Fruit fly (Drosophila melanogaster) whole organism, embryonic: ENCODE results near the gene CG13063.

ENCODE experiments used
- Aef1 ChIP-seq: fragments of 200-800 bp; sonication (Bioruptor generic); IDR thresholded peaks from 3 replicates; pipeline ENCODE4 v1.3.6; 2022; ENCODE audit warnings: missing biosample characterization, missing genetic modification characterization
- Atf3 ChIP-seq: fragments of 200-800 bp; sonication (Bioruptor generic); optimal IDR thresholded peaks from 3 replicates; lab custom pipeline; 2016; ENCODE audit warnings: missing biosample characterization, missing genetic modification characterization
- Bdp1 ChIP-seq: fragments of 200-800 bp; sonication (Bioruptor generic); optimal IDR thresholded peaks from 3 replicates; lab custom pipeline; 2016; ENCODE audit warnings: missing biosample characterization, missing genetic modification characterization
- CG10209 ChIP-seq: fragments of 200-800 bp; sonication (Bioruptor generic); optimal IDR thresholded peaks from 3 replicates; lab custom pipeline; 2017; ENCODE audit warnings: missing biosample characterization, mild to moderate bottlenecking, missing genetic modification characterization, missing genetic modification reagents
- CG10565 ChIP-seq: fragments of 200-800 bp; sonication (Bioruptor generic); optimal IDR thresholded peaks from 3 replicates; lab custom pipeline; 2016; ENCODE audit warnings: missing biosample characterization, mild to moderate bottlenecking, missing genetic modification characterization
- CG11504 ChIP-seq: fragments of 200-800 bp; sonication (Bioruptor generic); optimal IDR thresholded peaks from 3 replicates; lab custom pipeline; 2019; ENCODE audit warnings: missing biosample characterization, mild to moderate bottlenecking, missing genetic modification characterization, moderate library complexity
- CG12104 ChIP-seq: fragments of 200-800 bp; sonication (Bioruptor generic); optimal IDR thresholded peaks from 3 replicates; lab custom pipeline; 2016; ENCODE audit warnings: missing biosample characterization, missing genetic modification characterization
- CG12942 ChIP-seq: fragments of 200-800 bp; sonication (Bioruptor generic); optimal IDR thresholded peaks from 3 replicates; lab custom pipeline; 2016; ENCODE audit warnings: missing biosample characterization, missing genetic modification characterization
- CG13296 ChIP-seq: fragments of 200-800 bp; sonication (Bioruptor generic); optimal IDR thresholded peaks from 3 replicates; lab custom pipeline; 2018; ENCODE audit warnings: missing biosample characterization, mild to moderate bottlenecking, missing genetic modification characterization
- CG13424 ChIP-seq: fragments of 200-800 bp; sonication (Bioruptor generic); optimal IDR thresholded peaks from 2 replicates; lab custom pipeline; 2019; ENCODE audit warnings: missing biosample characterization, mild to moderate bottlenecking, missing genetic modification characterization, moderate library complexity
- CG15514 ChIP-seq: fragments of 200-800 bp; sonication (Bioruptor generic); optimal IDR thresholded peaks from 3 replicates; lab custom pipeline; 2017; ENCODE audit warnings: missing biosample characterization, missing genetic modification characterization, mild to moderate bottlenecking, moderate library complexity, missing genetic modification reagents
- CG30403 ChIP-seq: fragments of 200-800 bp; sonication (Bioruptor generic); optimal IDR thresholded peaks from 3 replicates; lab custom pipeline; 2016; ENCODE audit warnings: missing biosample characterization, missing genetic modification characterization
- CG31441 ChIP-seq: fragments of 200-800 bp; sonication (Bioruptor generic); IDR thresholded peaks from 2 replicates; pipeline ENCODE4 v1.3.6; 2022; ENCODE audit warnings: missing biosample characterization, missing genetic modification characterization
- CG6272 ChIP-seq: fragments of 200-800 bp; sonication (Bioruptor generic); IDR thresholded peaks from 2 replicates; pipeline ENCODE4 v1.3.6; 2022; ENCODE audit warnings: missing biosample characterization, missing genetic modification characterization
- CG6791 ChIP-seq: fragments of 200-800 bp; sonication (Bioruptor generic); IDR thresholded peaks from 3 replicates; pipeline ENCODE4 v1.3.6; 2022; ENCODE audit warnings: missing biosample characterization, missing genetic modification characterization; ENCODE audit not compliant: partially characterized antibody
- CG7271 ChIP-seq: fragments of 200-800 bp; sonication (Bioruptor generic); optimal IDR thresholded peaks from 2 replicates; lab custom pipeline; 2018; ENCODE audit warnings: missing biosample characterization, mild to moderate bottlenecking, missing genetic modification characterization, moderate library complexity
- CG7839 ChIP-seq: fragments of 200-800 bp; sonication (Bioruptor generic); optimal IDR thresholded peaks from 3 replicates; lab custom pipeline; 2018; ENCODE audit warnings: missing biosample characterization, mild to moderate bottlenecking, missing genetic modification characterization, moderate library complexity
- CG7928 ChIP-seq: fragments of 200-800 bp; sonication (Bioruptor generic); optimal IDR thresholded peaks from 2 replicates; lab custom pipeline; 2017; ENCODE audit warnings: missing biosample characterization, mild to moderate bottlenecking, missing genetic modification characterization
- CG7963 ChIP-seq: fragments of 200-800 bp; sonication (Bioruptor generic); IDR thresholded peaks from 3 replicates; pipeline ENCODE4 v1.3.6; 2022; ENCODE audit warnings: missing biosample characterization, missing genetic modification characterization; ENCODE audit not compliant: partially characterized antibody
- CG9817 ChIP-seq: fragments of 200-800 bp; sonication (Bioruptor generic); optimal IDR thresholded peaks from 2 replicates; lab custom pipeline; 2018; ENCODE audit warnings: missing biosample characterization, mild to moderate bottlenecking, missing genetic modification characterization, moderate library complexity
- CoRest ChIP-seq: fragments of 200-800 bp; sonication (Bioruptor generic); optimal IDR thresholded peaks from 3 replicates; lab custom pipeline; 2018; ENCODE audit warnings: missing biosample characterization, mild to moderate bottlenecking, missing genetic modification characterization, moderate library complexity
- Ets65A ChIP-seq: fragments of 200-800 bp; sonication (Bioruptor generic); peaks from one replicate; lab custom pipeline; 2016; ENCODE audit warnings: missing biosample characterization, missing genetic modification characterization
- Optix ChIP-seq: fragments of 200-800 bp; sonication (Bioruptor generic); IDR thresholded peaks from 3 replicates; pipeline ENCODE4 v1.3.6; 2022; ENCODE audit warnings: missing biosample characterization, missing genetic modification characterization
- Ptx1 ChIP-seq: fragments of 200-800 bp; sonication (Bioruptor generic); IDR thresholded peaks from 2 replicates; pipeline ENCODE4 v1.3.6; 2022; ENCODE audit warnings: missing biosample characterization, missing genetic modification characterization
- Ravus ChIP-seq: fragments of 200-800 bp; sonication (Bioruptor generic); IDR thresholded peaks from 2 replicates; pipeline ENCODE4 v1.3.6; 2022; ENCODE audit warnings: missing biosample characterization, missing genetic modification characterization
- Scr ChIP-seq: fragments of 200-800 bp; sonication (Bioruptor generic); IDR thresholded peaks from 2 replicates; pipeline ENCODE4 v1.3.6; 2022; ENCODE audit warnings: missing biosample characterization, missing genetic modification characterization; ENCODE audit not compliant: partially characterized antibody
- Sry-β ChIP-seq: fragments of 200-800 bp; sonication (Bioruptor generic); optimal IDR thresholded peaks from 2 replicates; lab custom pipeline; 2018; ENCODE audit warnings: missing biosample characterization, mild to moderate bottlenecking, missing genetic modification characterization, moderate library complexity
- Ssrp ChIP-seq: fragments of 200-800 bp; sonication (Bioruptor generic); optimal IDR thresholded peaks from 2 replicates; lab custom pipeline; 2018; ENCODE audit warnings: missing biosample characterization, mild to moderate bottlenecking, missing genetic modification characterization, moderate library complexity
- Tbp ChIP-seq: fragments of >200 bp; optimal IDR thresholded peaks from 2 replicates; lab custom pipeline; 2018; ENCODE audit warnings: missing biosample characterization, missing genetic modification characterization
- bigmax ChIP-seq: fragments of 200-800 bp; sonication (Bioruptor generic); optimal IDR thresholded peaks from 2 replicates; lab custom pipeline; 2018; ENCODE audit warnings: missing biosample characterization, mild to moderate bottlenecking, missing genetic modification characterization
- br ChIP-seq: fragments of >200 bp; optimal IDR thresholded peaks from 2 replicates; lab custom pipeline; 2017
- dysf ChIP-seq: fragments of 200-800 bp; sonication (Bioruptor generic); IDR thresholded peaks from 3 replicates; pipeline ENCODE4 v1.3.6; 2022; ENCODE audit warnings: missing biosample characterization, missing genetic modification characterization
- fd102C ChIP-seq: fragments of 200-800 bp; sonication (Bioruptor generic); optimal IDR thresholded peaks from 2 replicates; lab custom pipeline; 2018; ENCODE audit warnings: missing biosample characterization, mild to moderate bottlenecking, missing genetic modification characterization, moderate library complexity
- fru ChIP-seq: fragments of >200 bp; optimal IDR thresholded peaks from 2 replicates; lab custom pipeline; 2017
- gce ChIP-seq: fragments of 200-800 bp; sonication (Bioruptor generic); IDR thresholded peaks from 3 replicates; pipeline ENCODE4 v1.3.6; 2022; ENCODE audit warnings: missing biosample characterization, missing genetic modification characterization
- gcm ChIP-seq: fragments of 200-800 bp; sonication (Bioruptor generic); optimal IDR thresholded peaks from 2 replicates; lab custom pipeline; 2019; ENCODE audit warnings: missing biosample characterization, mild to moderate bottlenecking, missing genetic modification characterization, moderate library complexity
- gem ChIP-seq: fragments of 200-800 bp; sonication (Bioruptor generic); optimal IDR thresholded peaks from 2 replicates; lab custom pipeline; 2019; ENCODE audit warnings: missing biosample characterization, mild to moderate bottlenecking, missing genetic modification characterization, moderate library complexity
- gfzf ChIP-seq: fragments of 200-800 bp; sonication (Bioruptor generic); optimal IDR thresholded peaks from 2 replicates; lab custom pipeline; 2016; ENCODE audit warnings: missing biosample characterization, mild to moderate bottlenecking, missing genetic modification characterization, moderate library complexity
- hkb ChIP-seq, 2 experiments: fragments of 200-800 bp in 1 of 2; fragments of >200 bp in 1 of 2; sonication (Bioruptor generic) in 1 of 2; IDR thresholded peaks in 1 of 2; optimal IDR thresholded peaks in 1 of 2; 2 replicates each; pipeline versions ENCODE4 v1.3.6 to Lab custom; 2017 to 2022; ENCODE audit warnings: missing biosample characterization in 1 of 2, missing genetic modification characterization in 1 of 2
- jumu ChIP-seq: fragments of 200-800 bp; sonication (Bioruptor generic); optimal IDR thresholded peaks from 3 replicates; lab custom pipeline; 2016; ENCODE audit warnings: missing biosample characterization, missing genetic modification characterization
- lilli ChIP-seq: fragments of 200-800 bp; sonication (Bioruptor generic); optimal IDR thresholded peaks from 3 replicates; lab custom pipeline; 2016; ENCODE audit warnings: missing biosample characterization, missing genetic modification characterization
- nau ChIP-seq: fragments of 200-800 bp; sonication (Bioruptor generic); optimal IDR thresholded peaks from 3 replicates; lab custom pipeline; 2017; ENCODE audit warnings: missing biosample characterization, mild to moderate bottlenecking, missing genetic modification characterization, missing genetic modification reagents
- nom ChIP-seq: fragments of 200-800 bp; sonication (Bioruptor generic); optimal IDR thresholded peaks from 2 replicates; lab custom pipeline; 2017; ENCODE audit warnings: missing biosample characterization, missing genetic modification characterization, mild to moderate bottlenecking, moderate library complexity, missing genetic modification reagents
- otp ChIP-seq: fragments of 200-800 bp; sonication (Bioruptor generic); IDR thresholded peaks from 3 replicates; pipeline ENCODE4, ENCODE4 v1.3.6; 2022; ENCODE audit warnings: missing biosample characterization, missing genetic modification characterization
- pnt ChIP-seq: fragments of 200-800 bp; sonication (Bioruptor generic); optimal IDR thresholded peaks from 3 replicates; lab custom pipeline; 2016; ENCODE audit warnings: missing biosample characterization, missing genetic modification characterization
- sd ChIP-seq: fragments of 200-800 bp; sonication (Bioruptor generic); optimal IDR thresholded peaks from 3 replicates; lab custom pipeline; 2018; ENCODE audit warnings: missing biosample characterization, mild to moderate bottlenecking, missing genetic modification characterization, moderate library complexity
- so ChIP-seq: fragments of 200-800 bp; sonication (Bioruptor generic); IDR thresholded peaks from 3 replicates; pipeline ENCODE4 v1.3.6; 2022; ENCODE audit warnings: missing biosample characterization, missing genetic modification characterization
- tx ChIP-seq: fragments of 200-800 bp; sonication (Bioruptor generic); optimal IDR thresholded peaks from 2 replicates; lab custom pipeline; 2016; ENCODE audit warnings: missing biosample characterization, missing genetic modification characterization
- unc-4 ChIP-seq: fragments of 200-800 bp; sonication (Bioruptor generic); IDR thresholded peaks from 2 replicates; pipeline ENCODE4 v1.3.6; 2022; ENCODE audit warnings: missing biosample characterization, missing genetic modification characterization; ENCODE audit not compliant: partially characterized antibody

The CG13063 gene

DNA sequence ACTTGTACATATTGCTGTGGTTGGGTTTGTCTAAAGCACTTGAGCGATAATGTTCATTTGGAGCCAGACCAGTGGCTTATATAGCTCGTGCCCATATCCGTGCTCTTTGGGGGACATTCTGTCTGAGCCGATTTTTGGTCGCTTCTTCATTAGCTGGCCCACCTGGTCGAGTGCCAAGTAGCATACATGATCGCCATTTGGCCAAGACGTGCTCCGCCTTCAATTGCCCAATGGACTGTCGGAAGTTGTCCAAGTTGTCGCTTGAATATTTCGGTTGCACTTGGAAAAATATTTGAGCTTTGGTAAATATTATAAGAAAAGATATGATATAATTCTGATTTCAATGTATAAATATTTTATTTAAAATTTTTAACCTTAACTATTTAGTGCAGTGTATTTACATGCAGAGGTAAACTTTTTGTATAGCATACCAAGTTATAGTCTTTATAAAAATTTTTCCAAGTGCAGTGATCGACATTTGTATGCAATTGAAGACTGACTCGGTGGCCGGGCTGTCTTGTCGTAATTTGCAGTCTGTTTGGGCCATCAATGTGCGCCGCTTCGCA, 21.0 kb upstream of the CG13063 start, which contains the start of gene CG13047 (continued):
- TF ChIP-seq unc-4 (GFP tag; lab: Robert Waterston, UW) = no peak
- TF ChIP-seq CG9817 (tag; lab: Kevin White, UChicago) = no peak
- TF ChIP-seq CG12104 (GFP tag; lab: Kevin White, UChicago) = no peak
- no peak for TF ChIP-seq CG6791 (GFP tag; lab: Robert Waterston, UW)
- TF ChIP-seq hkb (optimal IDR thresholded peaks at IDR 0.05; lab: Kevin White, UChicago) = no peak
- no peak for TF ChIP-seq hkb (GFP tag; IDR thresholded peaks at IDR 0.05; lab: Robert Waterston, UW)
- peak; percentile 24 for TF ChIP-seq CG13424
- no peak for TF ChIP-seq tx
- TF ChIP-seq jumu (GFP tag; lab: Kevin White, UChicago) = no peak
- TF ChIP-seq Tbp (GFP tag; lab: Kevin White, UChicago) = no peak
- no peak for TF ChIP-seq CG12942 (GFP tag; lab: Kevin White, UChicago)
- no peak for TF ChIP-seq fd102C (GFP tag; lab: Kevin White, UChicago)
- no peak for TF ChIP-seq CG15514
- peak; percentile 55 for TF ChIP-seq CG11504
- TF ChIP-seq lilli (GFP tag; lab: Kevin White, UChicago) = no peak
- TF ChIP-seq CoRest (tag; lab: Kevin White, UChicago) = no peak
- no peak for TF ChIP-seq bigmax (GFP tag; lab: Kevin White, UChicago)
- peak; percentile 29 for TF ChIP-seq gem (tag; lab: Kevin White, UChicago)
- TF ChIP-seq CG10209 (GFP tag; lab: Kevin White, UChicago) = no peak
- TF ChIP-seq Ssrp (tag; lab: Kevin White, UChicago) = no peak
- no peak for TF ChIP-seq CG7928 (GFP tag; lab: Kevin White, UChicago)
- TF ChIP-seq CG30403 = no peak
- no peak for TF ChIP-seq Atf3
- no peak for TF ChIP-seq Sry-β (GFP tag; lab: Kevin White, UChicago)
- TF ChIP-seq otp (GFP tag; lab: Robert Waterston, UW) = no peak
- TF ChIP-seq Scr (GFP tag; lab: Robert Waterston, UW) = no peak
- TF ChIP-seq, all 482 proteins: peak for 19

DNA sequence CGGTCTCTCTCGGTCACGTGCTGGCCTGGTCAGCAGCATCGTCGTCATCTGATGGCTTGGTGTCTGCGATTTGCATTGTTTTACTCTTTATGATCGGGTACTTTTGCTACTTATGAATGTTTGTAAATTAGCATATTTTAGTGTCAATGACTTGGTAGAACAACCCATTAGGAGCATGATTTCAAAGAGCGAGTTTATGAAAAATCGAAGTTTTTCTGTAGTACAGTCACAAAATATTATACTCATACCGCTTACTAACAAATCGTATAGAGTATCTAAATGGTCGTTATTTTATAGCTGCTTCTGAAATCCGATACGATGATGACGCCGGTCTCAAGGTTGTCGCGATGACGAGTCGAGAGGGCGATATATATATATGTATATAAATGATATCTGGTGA, 20.1 kb upstream of the CG13063 start:
- TF ChIP-seq CG7839 (tag; lab: Kevin White, UChicago) (peak; percentile 48), CG31441 (GFP tag; lab: Robert Waterston, UW) (0 out of 2 replicates have a peak, but pooled peaks have one; percentile 29), Bdp1 (GFP tag; lab: Kevin White, UChicago) (no peak), gfzf (GFP tag; lab: Kevin White, UChicago) (no peak), dysf (GFP tag; lab: Robert Waterston, UW) (peak; percentile 56; the same call in 2 of the 3 replicates), so (GFP tag; lab: Robert Waterston, UW) (peak; percentile 45; the same call in 1 of the 3 replicates), pnt (peak; percentile 3), gce (GFP tag; lab: Robert Waterston, UW) (no peak), Ravus (GFP tag; lab: Robert Waterston, UW) (no peak), Aef1 (0 out of 3 replicates have a peak, but pooled peaks have one; percentile 10), CG7963 (no peak), nau (GFP tag; lab: Kevin White, UChicago) (no peak), CG10565 (GFP tag; lab: Kevin White, UChicago) (no peak), Ptx1 (GFP tag; lab: Robert Waterston, UW) (peak; percentile 60; the same call in 1 of the 2 replicates), br (lab: Kevin White, UChicago) (no peak), sd (tag; lab: Kevin White, UChicago) (peak; percentile 22), jumu (GFP tag; lab: Kevin White, UChicago) (peak; percentile 3), CG7271 (no peak), Optix (GFP tag; lab: Robert Waterston, UW) (no peak), bigmax (GFP tag; lab: Kevin White, UChicago) (no peak), fru (lab: Kevin White, UChicago) (no peak), CG13296 (GFP tag; lab: Kevin White, UChicago) (peak; percentile 23), hkb (optimal IDR thresholded peaks at IDR 0.05; lab: Kevin White, UChicago) (no peak), hkb (GFP tag; IDR thresholded peaks at IDR 0.05; lab: Robert Waterston, UW) (0 out of 2 replicates have a peak, but pooled peaks have one; percentile 22), CG6272 (GFP tag; lab: Robert Waterston, UW) (no peak), CG6791 (GFP tag; lab: Robert Waterston, UW) (no peak), gcm (GFP tag; lab: Kevin White, UChicago) (peak; percentile 9), Ets65A (GFP tag; lab: Kevin White, UChicago) (peak; percentile 29), nom (GFP tag; lab: Kevin White, UChicago) (peak; percentile 46)
